Fruit fly (Drosophila melanogaster) whole organism, prepupa: Measurements from ENCODE around the gene CG8119.

Experiments
- Blimp-1 ChIP-seq: fragments of 200-800 bp; sonication (Bioruptor generic); optimal IDR thresholded peaks from 3 replicates; lab custom pipeline; 2017; ENCODE audit warnings: missing biosample characterization, missing genetic modification characterization, mild to moderate bottlenecking, moderate library complexity, missing genetic modification reagents
- CG10631 ChIP-seq: fragments of 200-800 bp; sonication (Bioruptor generic); optimal IDR thresholded peaks from 2 replicates; lab custom pipeline; 2016; ENCODE audit warnings: missing biosample characterization, missing genetic modification characterization
- CG10669 ChIP-seq: fragments of 200-800 bp; sonication (Bioruptor generic); optimal IDR thresholded peaks from 3 replicates; lab custom pipeline; 2018; ENCODE audit warnings: missing biosample characterization, mild to moderate bottlenecking, missing genetic modification characterization, moderate library complexity
- CG11762 ChIP-seq: fragments of 200-800 bp; sonication (Bioruptor generic); optimal IDR thresholded peaks from 3 replicates; lab custom pipeline; 2016; ENCODE audit warnings: missing biosample characterization, missing genetic modification characterization; ENCODE audit not compliant: insufficient read depth
- CG11902 ChIP-seq: fragments of 200-800 bp; sonication (Bioruptor generic); optimal IDR thresholded peaks from 3 replicates; lab custom pipeline; 2016; ENCODE audit warnings: missing biosample characterization, missing genetic modification characterization
- CG1621 ChIP-seq: fragments of 200-800 bp; sonication (Bioruptor generic); optimal IDR thresholded peaks from 3 replicates; lab custom pipeline; 2018; ENCODE audit warnings: missing biosample characterization, mild to moderate bottlenecking, missing genetic modification characterization
- CG16779 ChIP-seq: fragments of 200-800 bp; sonication (Bioruptor generic); optimal IDR thresholded peaks from 3 replicates; lab custom pipeline; 2017; ENCODE audit warnings: missing biosample characterization, mild to moderate bottlenecking, missing genetic modification characterization
- CG3032 ChIP-seq: fragments of 200-800 bp; optimal IDR thresholded peaks from 2 replicates; lab custom pipeline; 2019; ENCODE audit warnings: missing biosample characterization, mild to moderate bottlenecking, missing genetic modification characterization, moderate library complexity
- CG31627 ChIP-seq: fragments of 200-800 bp; sonication (Bioruptor generic); optimal IDR thresholded peaks from 3 replicates; lab custom pipeline; 2016; ENCODE audit warnings: missing biosample characterization, missing genetic modification characterization
- CG34406 ChIP-seq: fragments of 200-800 bp; sonication (Bioruptor generic); optimal IDR thresholded peaks from 3 replicates; lab custom pipeline; 2016; ENCODE audit warnings: missing biosample characterization, missing genetic modification characterization
- CG3919 ChIP-seq: fragments of 200-800 bp; sonication (Bioruptor generic); optimal IDR thresholded peaks from 3 replicates; lab custom pipeline; 2016; ENCODE audit warnings: missing biosample characterization, missing genetic modification characterization
- CG4318 ChIP-seq: fragments of 200-800 bp; sonication (Bioruptor generic); optimal IDR thresholded peaks from 3 replicates; lab custom pipeline; 2017; ENCODE audit warnings: missing biosample characterization, mild to moderate bottlenecking, missing genetic modification characterization
- CG6163 ChIP-seq: fragments of 200-800 bp; sonication (Bioruptor generic); IDR thresholded peaks from 3 replicates; pipeline ENCODE4 v1.3.6; 2022; ENCODE audit warnings: missing biosample characterization, missing genetic modification characterization
- CG6808 ChIP-seq: fragments of 200-800 bp; sonication (Bioruptor generic); optimal IDR thresholded peaks from 3 replicates; lab custom pipeline; 2017; ENCODE audit warnings: missing biosample characterization, missing genetic modification characterization, mild to moderate bottlenecking, moderate library complexity, missing genetic modification reagents
- CG6854 ChIP-seq: fragments of 200-800 bp; sonication (Bioruptor generic); optimal IDR thresholded peaks from 2 replicates; lab custom pipeline; 2017; ENCODE audit warnings: missing biosample characterization, mild to moderate bottlenecking, missing genetic modification characterization
- CG7368 ChIP-seq: fragments of 200-800 bp; sonication (Bioruptor generic); optimal IDR thresholded peaks from 3 replicates; lab custom pipeline; 2016; ENCODE audit warnings: missing biosample characterization, missing genetic modification characterization
- CG8119 ChIP-seq: fragments of 200-800 bp; sonication (Bioruptor generic); IDR thresholded peaks from 3 replicates; pipeline ENCODE4 v1.3.6; 2022; ENCODE audit warnings: missing biosample characterization, missing genetic modification characterization
- CG8319 ChIP-seq: fragments of 200-800 bp; sonication (Bioruptor generic); optimal IDR thresholded peaks from 3 replicates; lab custom pipeline; 2016; ENCODE audit warnings: missing biosample characterization, missing genetic modification characterization
- CG8632 ChIP-seq: fragments of 200-800 bp; sonication (Bioruptor generic); optimal IDR thresholded peaks from 3 replicates; lab custom pipeline; 2016; ENCODE audit warnings: missing biosample characterization, missing genetic modification characterization
- CG9139 ChIP-seq: fragments of 200-800 bp; sonication (Bioruptor generic); optimal IDR thresholded peaks from 3 replicates; lab custom pipeline; 2017; ENCODE audit warnings: missing biosample characterization, mild to moderate bottlenecking, missing genetic modification characterization
- Eip75B ChIP-seq: fragments of 200-800 bp; sonication (Bioruptor generic); optimal IDR thresholded peaks from 3 replicates; lab custom pipeline; 2016; ENCODE audit warnings: missing biosample characterization, missing genetic modification characterization
- Eip78C ChIP-seq: fragments of 200-800 bp; sonication (Bioruptor generic); peaks from one replicate; lab custom pipeline; 2016; ENCODE audit warnings: missing biosample characterization, missing genetic modification characterization
- Eip93F ChIP-seq: fragments of 200-800 bp; sonication (Bioruptor generic); optimal IDR thresholded peaks from 2 replicates; lab custom pipeline; 2016; ENCODE audit warnings: missing biosample characterization, mild to moderate bottlenecking, missing genetic modification characterization
- Ets21C ChIP-seq: fragments of 200-800 bp; sonication (Bioruptor generic); optimal IDR thresholded peaks from 3 replicates; lab custom pipeline; 2016; ENCODE audit warnings: missing biosample characterization, missing genetic modification characterization
- Ets96B ChIP-seq: fragments of 200-800 bp; optimal IDR thresholded peaks from 2 replicates; lab custom pipeline; 2019; ENCODE audit warnings: missing biosample characterization, mild to moderate bottlenecking, missing genetic modification characterization, moderate library complexity
- Gug ChIP-seq: fragments of 200-800 bp; sonication (Bioruptor generic); IDR thresholded peaks from 2 replicates; pipeline ENCODE4 v1.3.6; 2022; ENCODE audit warnings: missing biosample characterization, missing genetic modification characterization
- Hr38 ChIP-seq: sonication (Bioruptor generic); optimal IDR thresholded peaks from 2 replicates; lab custom pipeline; 2016; ENCODE audit warnings: missing biosample characterization, missing genetic modification characterization
- Hr39 ChIP-seq: fragments of 200-800 bp; sonication (Bioruptor generic); optimal IDR thresholded peaks from 2 replicates; lab custom pipeline; 2016; ENCODE audit warnings: missing biosample characterization, missing genetic modification characterization
- Hr4 ChIP-seq: fragments of 200-800 bp; sonication (Bioruptor generic); optimal IDR thresholded peaks from 3 replicates; lab custom pipeline; 2016; ENCODE audit warnings: missing biosample characterization, missing genetic modification characterization
- Met ChIP-seq: fragments of 200-800 bp; sonication (Bioruptor generic); optimal IDR thresholded peaks from 3 replicates; lab custom pipeline; 2016; ENCODE audit warnings: missing biosample characterization, missing genetic modification characterization
- OdsH ChIP-seq: fragments of 200-800 bp; sonication (Bioruptor generic); optimal IDR thresholded peaks from 3 replicates; lab custom pipeline; 2016; ENCODE audit warnings: missing biosample characterization, missing genetic modification characterization
- Smox ChIP-seq: fragments of 200-800 bp; sonication (Bioruptor generic); optimal IDR thresholded peaks from 3 replicates; lab custom pipeline; 2016; ENCODE audit warnings: missing biosample characterization, missing genetic modification characterization
- Sox102F ChIP-seq: fragments of 200-800 bp; sonication (Bioruptor generic); optimal IDR thresholded peaks from 2 replicates; lab custom pipeline; 2016; ENCODE audit warnings: missing biosample characterization, mild to moderate bottlenecking, missing genetic modification characterization
- Sox14 ChIP-seq: fragments of 200-800 bp; sonication (Bioruptor generic); optimal IDR thresholded peaks from 3 replicates; lab custom pipeline; 2016; ENCODE audit warnings: missing biosample characterization, missing genetic modification characterization
- acj6 ChIP-seq: fragments of 200-800 bp; sonication (Bioruptor generic); optimal IDR thresholded peaks from 3 replicates; lab custom pipeline; 2016; ENCODE audit warnings: missing biosample characterization, missing genetic modification characterization
- cyc ChIP-seq: fragments of 200-800 bp; sonication (Bioruptor generic); optimal IDR thresholded peaks from 3 replicates; lab custom pipeline; 2016; ENCODE audit warnings: missing biosample characterization, missing genetic modification characterization
- dac ChIP-seq: fragments of 200-800 bp; sonication (Bioruptor generic); optimal IDR thresholded peaks from 2 replicates; lab custom pipeline; 2017; ENCODE audit warnings: missing biosample characterization, mild to moderate bottlenecking, missing genetic modification characterization
- dsx ChIP-seq: fragments of 200-800 bp; optimal IDR thresholded peaks from 3 replicates; lab custom pipeline; 2019; ENCODE audit warnings: missing biosample characterization, mild to moderate bottlenecking, missing genetic modification characterization, moderate library complexity; ENCODE audit not compliant: poor library complexity, severe bottlenecking
- esn ChIP-seq: fragments of 200-800 bp; sonication (Bioruptor generic); optimal IDR thresholded peaks from 2 replicates; lab custom pipeline; 2016; ENCODE audit warnings: missing biosample characterization, mild to moderate bottlenecking, missing genetic modification characterization, moderate library complexity
- fd59A ChIP-seq: fragments of 200-800 bp; sonication (Bioruptor generic); optimal IDR thresholded peaks from 2 replicates; lab custom pipeline; 2017; ENCODE audit warnings: missing biosample characterization, mild to moderate bottlenecking, missing genetic modification characterization, missing genetic modification reagents
- fd85E ChIP-seq: fragments of 200-800 bp; sonication (Bioruptor generic); optimal IDR thresholded peaks from 3 replicates; lab custom pipeline; 2016; ENCODE audit warnings: missing biosample characterization, missing genetic modification characterization
- fkh ChIP-seq: fragments of 200-800 bp; sonication (Bioruptor generic); optimal IDR thresholded peaks from 3 replicates; lab custom pipeline; 2017; ENCODE audit warnings: missing biosample characterization, mild to moderate bottlenecking, missing genetic modification characterization, moderate library complexity
- lz ChIP-seq: fragments of 200-800 bp; sonication (Bioruptor generic); optimal IDR thresholded peaks from 3 replicates; lab custom pipeline; 2016; ENCODE audit warnings: missing biosample characterization, missing genetic modification characterization
- net ChIP-seq: fragments of 200-800 bp; sonication (Bioruptor generic); optimal IDR thresholded peaks from 3 replicates; lab custom pipeline; 2016; ENCODE audit warnings: missing biosample characterization, missing genetic modification characterization
- pdm3 ChIP-seq: fragments of 200-800 bp; sonication (Bioruptor generic); optimal IDR thresholded peaks from 3 replicates; lab custom pipeline; 2016; ENCODE audit warnings: missing biosample characterization, missing genetic modification characterization
- salr ChIP-seq, 2 experiments: fragments of 200-800 bp; sonication (Bioruptor generic); optimal IDR thresholded peaks; 3 replicates each; lab custom pipeline; 2016 to 2018; ENCODE audit warnings: missing biosample characterization in 2 of 2, missing genetic modification characterization in 2 of 2, mild to moderate bottlenecking in 1 of 2
- ss ChIP-seq, 2 experiments: fragments of 200-800 bp; sonication (Bioruptor generic); optimal IDR thresholded peaks; 2 replicates in 1 of 2; 3 replicates in 1 of 2; lab custom pipeline; 2017 to 2018; ENCODE audit warnings: mild to moderate bottlenecking in 2 of 2, missing biosample characterization in 2 of 2, missing genetic modification characterization in 2 of 2, moderate library complexity in 1 of 2
- svp ChIP-seq: fragments of 200-800 bp; sonication (Bioruptor generic); peaks from one replicate; lab custom pipeline; 2016; ENCODE audit warnings: missing biosample characterization, missing genetic modification characterization
- vri ChIP-seq: fragments of 200-800 bp; sonication (Bioruptor generic); optimal IDR thresholded peaks from 3 replicates; lab custom pipeline; 2016; ENCODE audit warnings: missing biosample characterization, mild to moderate bottlenecking, missing genetic modification characterization

CG8119 gene

DNA sequence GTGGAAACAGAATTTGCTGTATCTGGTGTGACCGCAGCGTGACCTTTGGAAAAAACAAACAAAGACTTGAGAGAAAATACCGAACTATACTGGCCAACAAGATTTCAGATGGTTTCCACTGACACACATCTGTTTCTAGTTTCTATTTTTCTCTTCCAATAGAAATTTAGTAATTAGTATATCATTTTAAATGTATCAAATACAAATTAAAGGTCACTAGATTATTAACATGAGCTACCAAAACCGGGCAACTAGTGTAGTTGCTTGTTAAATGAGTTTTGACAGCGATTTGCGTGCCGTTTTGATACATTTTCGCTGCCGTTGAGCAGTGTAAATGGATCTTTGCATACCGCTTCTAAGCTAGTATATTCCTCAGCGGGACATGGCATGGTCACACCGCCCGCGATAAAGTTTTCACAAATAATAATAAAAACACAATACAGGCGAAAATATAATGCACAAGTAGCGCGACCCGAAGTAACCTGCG, 41.4 kb downstream of the CG8119 start, which contains the start of the genes Pis and Hap40 (continued):
- peak; percentile 67 for TF ChIP-seq esn (GFP tag; lab: Kevin White, UChicago)
- TF ChIP-seq dsx (GFP tag; lab: Kevin White, UChicago) = peak; percentile 56
- peak; percentile 67 for TF ChIP-seq Hr4 (GFP tag; lab: Kevin White, UChicago)
- peak; percentile 59 for TF ChIP-seq Ets21C
- peak; percentile 22 for TF ChIP-seq vri
- TF ChIP-seq Sox102F (GFP tag; lab: Kevin White, UChicago) = no peak
- TF ChIP-seq CG34406 (GFP tag; lab: Kevin White, UChicago) = peak; percentile 35
- peak; percentile 94 for TF ChIP-seq svp (GFP tag; lab: Kevin White, UChicago)
- TF ChIP-seq CG11762 (GFP tag; lab: Kevin White, UChicago) = no peak
- peak; percentile 67 for TF ChIP-seq CG4318
- peak; percentile 19 for TF ChIP-seq CG8319
- TF ChIP-seq lz (GFP tag; lab: Kevin White, UChicago) = peak; percentile 78
- TF ChIP-seq fd85E = no peak
- no peak for TF ChIP-seq CG9139
- peak; percentile 77 for TF ChIP-seq fkh (GFP tag; lab: Kevin White, UChicago)
- peak; percentile 70 for TF ChIP-seq CG10631
- TF ChIP-seq Eip75B (GFP tag; lab: Kevin White, UChicago) = no peak
- peak in 1 of 2 experiments; percentile 28 for TF ChIP-seq salr (GFP tag; optimal IDR thresholded peaks at IDR 0.05; lab: Kevin White, UChicago)
- peak; percentile 53 for TF ChIP-seq Gug (GFP tag; lab: Robert Waterston, UW)
- no peak for TF ChIP-seq CG7368 (GFP tag; lab: Kevin White, UChicago)
- TF ChIP-seq Hr38 (GFP tag; lab: Kevin White, UChicago) = no peak
- TF ChIP-seq, all 60 proteins: peak for 41

DNA sequence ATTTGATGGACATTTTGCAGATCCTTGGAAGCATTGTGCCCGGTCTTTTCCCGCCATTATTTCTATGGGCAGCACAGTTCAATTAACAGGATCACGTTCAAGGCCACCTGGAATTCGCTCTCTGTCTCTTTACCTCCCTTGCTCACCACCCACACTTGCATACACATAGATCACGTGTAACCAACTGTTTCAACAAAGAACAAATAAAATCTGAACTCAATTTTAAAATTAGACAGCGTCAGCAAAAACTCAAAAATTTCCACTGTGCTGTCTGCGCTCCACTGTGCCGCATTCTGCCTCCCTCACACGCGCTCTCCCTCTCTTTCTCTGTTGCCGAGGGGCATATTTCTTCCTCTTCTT, 47.2 kb downstream of the CG8119 start:
- TF ChIP-seq CG10631 = no peak
- no peak for TF ChIP-seq net (GFP tag; lab: Kevin White, UChicago)
- no peak for TF ChIP-seq ss (GFP tag; optimal IDR thresholded peaks at IDR 0.05; lab: Kevin White, UChicago)
- TF ChIP-seq CG11902 (GFP tag; lab: Kevin White, UChicago) = peak; percentile 3
- no peak for TF ChIP-seq CG16779 (tag; lab: Kevin White, UChicago)
- no peak for TF ChIP-seq Smox
- no peak for TF ChIP-seq cyc (GFP tag; lab: Kevin White, UChicago)
- no peak for TF ChIP-seq Ets21C
- TF ChIP-seq Hr39 (GFP tag; lab: Kevin White, UChicago) = peak; percentile 44
- no peak for TF ChIP-seq OdsH (GFP tag; lab: Kevin White, UChicago)
- no peak for TF ChIP-seq Eip93F
- no peak for TF ChIP-seq CG10669 (GFP tag; lab: Kevin White, UChicago)
- no peak; the same call in 2 of the 3 replicates for TF ChIP-seq CG8119 (GFP tag; lab: Robert Waterston, UW)
- peak; percentile 98 for TF ChIP-seq CG6808
- TF ChIP-seq CG9139 = no peak
- peak; percentile 72 for TF ChIP-seq svp (GFP tag; lab: Kevin White, UChicago)
- TF ChIP-seq CG31627 (GFP tag; lab: Kevin White, UChicago) = no peak
- no peak for TF ChIP-seq fd85E
- no peak for TF ChIP-seq pdm3 (GFP tag; lab: Kevin White, UChicago)
- no peak for TF ChIP-seq CG6854 (GFP tag; lab: Kevin White, UChicago)
- no peak for TF ChIP-seq Ets96B
- no peak for TF ChIP-seq Hr38 (GFP tag; lab: Kevin White, UChicago)
- no peak for TF ChIP-seq Hr4 (GFP tag; lab: Kevin White, UChicago)
- peak; percentile 9 for TF ChIP-seq CG3032 (tag; lab: Kevin White, UChicago)
- TF ChIP-seq Sox14 (GFP tag; lab: Kevin White, UChicago) = peak; percentile 33
- TF ChIP-seq Met (GFP tag; lab: Kevin White, UChicago) = no peak
- no peak for TF ChIP-seq dac (GFP tag; lab: Kevin White, UChicago)
- no peak for TF ChIP-seq Blimp-1
- TF ChIP-seq Gug (GFP tag; lab: Robert Waterston, UW) = no peak
- TF ChIP-seq esn (GFP tag; lab: Kevin White, UChicago) = peak; percentile 23
- TF ChIP-seq CG7368 (GFP tag; lab: Kevin White, UChicago) = no peak
- no peak for TF ChIP-seq CG8632
- TF ChIP-seq CG8319 = peak; percentile 14
- no peak for TF ChIP-seq acj6 (GFP tag; lab: Kevin White, UChicago)
- TF ChIP-seq Eip78C (GFP tag; lab: Kevin White, UChicago) = peak; percentile 53
- TF ChIP-seq CG1621 (tag; lab: Kevin White, UChicago) = peak; percentile 28
- TF ChIP-seq CG11762 (GFP tag; lab: Kevin White, UChicago) = no peak
- TF ChIP-seq CG6163 (GFP tag; lab: Robert Waterston, UW) = 0 out of 3 replicates have a peak, but pooled peaks have one; percentile 30
- TF ChIP-seq fd59A = no peak
- peak; percentile 35 for TF ChIP-seq CG3919
